Worm (Caenorhabditis elegans) whole organism, young adult: ENCODE results near the gene F59A6.2.

Experiments used
- C17E4.6 ChIP-seq: fragments of 200-800 bp; sonication (Bioruptor generic); IDR thresholded peaks from 2 replicates; pipeline ENCODE4 v1.3.6; 2022; ENCODE audit warnings: missing genetic modification reagents, missing genetic modification characterization, missing compliant biosample characterization
- Y67H2A.10 ChIP-seq: fragments of 200-800 bp; sonication (Bioruptor generic); conservative IDR thresholded peaks from 2 replicates; pipeline ENCODE4 v1.3.6; 2022; ENCODE audit warnings: missing genetic modification reagents, missing genetic modification characterization, missing compliant biosample characterization
- ccch-3 ChIP-seq: fragments of 200-800 bp; sonication (Bioruptor generic); optimal IDR thresholded peaks from 2 replicates; lab custom pipeline; 2018; ENCODE audit warnings: mild to moderate bottlenecking, missing genetic modification characterization, missing compliant biosample characterization
- cebp-2 ChIP-seq: fragments of 200-800 bp; sonication (Bioruptor generic); IDR thresholded peaks from 2 replicates; pipeline ENCODE4 v1.3.6; 2022; ENCODE audit warnings: missing genetic modification characterization, missing compliant biosample characterization
- ceh-100 ChIP-seq: fragments of 200-800 bp; sonication (Bioruptor generic); IDR thresholded peaks from 2 replicates; pipeline ENCODE4 v1.3.6; 2022; ENCODE audit warnings: missing genetic modification reagents, missing genetic modification characterization, missing compliant biosample characterization
- ceh-40 ChIP-seq: fragments of 200-800 bp; sonication (Bioruptor generic); IDR thresholded peaks from 2 replicates; pipeline ENCODE4 v1.3.6; 2022; ENCODE audit warnings: missing genetic modification characterization, missing compliant biosample characterization
- dpl-1 ChIP-seq: fragments of 150-350 bp; optimal IDR thresholded peaks from 2 replicates; lab custom pipeline; 2014; ENCODE audit warnings: missing biosample characterization, missing genetic modification reagents, missing genetic modification characterization
- madf-3 ChIP-seq: fragments of 200-800 bp; sonication (Bioruptor generic); IDR thresholded peaks from 2 replicates; pipeline ENCODE4 v1.3.6; 2022; ENCODE audit warnings: missing genetic modification reagents, missing genetic modification characterization, missing compliant biosample characterization
- mel-28 ChIP-seq: sonication (generic microtip); optimal IDR thresholded peaks from 2 replicates; lab custom pipeline; 2016; ENCODE audit warnings: borderline replicate concordance, mild to moderate bottlenecking, missing genetic modification characterization, missing compliant biosample characterization
- nhr-90 ChIP-seq: sonication (generic microtip); optimal IDR thresholded peaks from 2 replicates; lab custom pipeline; 2016; ENCODE audit warnings: missing genotype, mild to moderate bottlenecking, missing genetic modification characterization, missing compliant biosample characterization
- pbrm-1 ChIP-seq: fragments of 200-800 bp; sonication (Bioruptor generic); IDR thresholded peaks from 2 replicates; pipeline ENCODE4 v1.3.6; 2022; ENCODE audit warnings: missing genetic modification reagents, missing genetic modification characterization, missing compliant biosample characterization
- unc-130 ChIP-seq: sonication (generic microtip); optimal IDR thresholded peaks from 2 replicates; lab custom pipeline; 2016; ENCODE audit warnings: missing genetic modification reagents, missing genetic modification characterization, missing compliant biosample characterization
- unc-62 ChIP-seq: fragments of 150-350 bp; optimal IDR thresholded peaks from 2 replicates; lab custom pipeline; 2014; ENCODE audit warnings: missing biosample characterization, missing genetic modification reagents, missing genetic modification characterization
- zfh-2 ChIP-seq: fragments of 200-800 bp; sonication (Bioruptor generic); conservative IDR thresholded peaks from 2 replicates; pipeline ENCODE4 v1.3.6; 2022; ENCODE audit warnings: missing genetic modification reagents, missing genetic modification characterization, missing compliant biosample characterization

DNA sequence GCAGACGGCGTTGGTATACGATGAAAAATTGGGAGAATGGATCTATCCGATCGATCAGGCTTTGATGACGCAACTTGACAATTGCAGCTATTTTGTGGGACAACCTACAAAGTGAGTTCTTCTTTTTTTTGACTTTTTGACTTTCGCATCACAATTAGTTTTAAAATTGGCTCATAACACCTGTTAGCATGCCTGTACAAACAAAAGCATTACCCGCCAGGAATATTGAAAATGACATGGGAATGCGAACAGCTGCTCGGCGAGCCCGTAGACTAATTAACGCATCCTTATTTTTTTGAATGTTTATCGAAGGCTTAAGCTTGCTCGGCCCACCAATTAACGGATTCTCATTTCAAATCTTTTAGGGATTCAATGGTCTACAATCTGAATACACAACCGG lies 27.2 kb upstream of the F59A6.2 start:
- TF ChIP-seq Y67H2A.10 (GFP tag; lab: Robert Waterston, UW) (no peak), C17E4.6 (GFP tag; lab: Robert Waterston, UW) (no peak), ceh-40 (no peak), pbrm-1 (GFP tag; lab: Robert Waterston, UW) (no peak), mel-28 (tag; lab: Kevin White, UChicago) (no peak), ceh-100 (no peak), zfh-2 (GFP tag; lab: Robert Waterston, UW) (no peak), ccch-3 (no peak), unc-62 (GFP tag; lab: Kevin White, UChicago) (no peak), cebp-2 (GFP tag; lab: Robert Waterston, UW) (no peak), unc-130 (GFP tag; lab: Kevin White, UChicago) (no peak), dpl-1 (GFP tag; lab: Kevin White, UChicago) (no peak), nhr-90 (no peak), madf-3 (GFP tag; lab: Robert Waterston, UW) (no peak)
